Worm (Caenorhabditis elegans) whole organism, late embryonic: ENCODE data around the gene cchl-1.

ENCODE experiments used
- ceh-2 ChIP-seq: sonication (generic microtip); optimal IDR thresholded peaks from 2 replicates; lab custom pipeline; 2016; ENCODE audit warnings: missing genotype, missing genetic modification characterization, missing compliant biosample characterization
- hlh-8 ChIP-seq: sonication (generic microtip); optimal IDR thresholded peaks from 2 replicates; lab custom pipeline; 2016; ENCODE audit warnings: missing genotype, missing genetic modification characterization, missing compliant biosample characterization
- pat-9 ChIP-seq: fragments of 200-800 bp; sonication (Bioruptor generic); optimal IDR thresholded peaks from 2 replicates; lab custom pipeline; 2018; ENCODE audit warnings: mild to moderate bottlenecking, missing genetic modification characterization, moderate library complexity, missing compliant biosample characterization
- unc-3 ChIP-seq, 2 experiments: fragments of 200-800 bp in 1 of 2; sonication (Bioruptor generic) in 1 of 2; sonication (generic microtip) in 1 of 2; conservative IDR thresholded peaks in 1 of 2; optimal IDR thresholded peaks in 1 of 2; 2 replicates each; pipeline versions ENCODE4 v1.3.6 to Lab custom; 2016 to 2022; ENCODE audit warnings: missing compliant biosample characterization in 2 of 2, missing genetic modification characterization in 2 of 2, missing genetic modification reagents in 1 of 2

ce11 chrII:11283803-11284202 lies 47.6 kb upstream of the cchl-1 start:
- TF ChIP-seq unc-3 (GFP tag; conservative IDR thresholded peaks at IDR 0.05; lab: Robert Waterston, UW) (no peak), unc-3 (tag; optimal IDR thresholded peaks at IDR 0.05; lab: Kevin White, UChicago) (no peak), ceh-2 (tag; lab: Kevin White, UChicago) (no peak), hlh-8 (tag; lab: Kevin White, UChicago) (no peak), pat-9 (no peak)
